Fruit fly (Drosophila melanogaster): ENCODE results near the gene Hmgcr.
A peak's percentile ranks its signal among the peaks of the same experiment; 100 is the strongest.

Gene Hmgcr

DNA sequence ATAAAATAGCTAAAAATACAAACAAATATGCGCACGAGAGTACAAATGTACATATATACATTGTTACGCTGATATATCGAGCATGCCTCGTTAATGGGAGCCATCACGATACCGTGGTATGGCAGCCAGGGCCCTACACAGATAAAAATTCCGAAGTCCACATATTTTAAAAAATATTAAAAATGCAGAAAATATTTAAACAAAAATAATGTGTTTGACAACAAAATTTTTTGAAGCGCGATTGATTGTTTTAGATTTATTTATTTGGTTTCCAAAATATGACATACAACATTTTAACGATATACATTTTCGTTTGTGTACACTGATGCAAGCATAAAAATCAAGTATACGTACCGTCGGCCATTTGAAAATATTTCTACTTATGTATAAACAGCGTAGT, 6.4 kb upstream of the Hmgcr start (continued):
- peak; percentile 86 for TF ChIP-seq CG11695 (GFP tag; IDR thresholded peaks at IDR 0.05)
- TF ChIP-seq CG17361 (GFP tag; IDR thresholded peaks at IDR 0.05), result peak; percentile 75
- peak; percentile 1 for TF ChIP-seq CG9876 (GFP tag; optimal IDR thresholded peaks at IDR 0.05)
- TF ChIP-seq Scr (GFP tag; IDR thresholded peaks at IDR 0.05; ENCODE audit: partially characterized antibody), result no peak
- peak; percentile 42 for TF ChIP-seq Dad (GFP tag; optimal IDR thresholded peaks at IDR 0.05)
- TF ChIP-seq CG1603 (tag; optimal IDR thresholded peaks at IDR 0.05), result peak; percentile 51
- no peak for TF ChIP-seq CG7963 (GFP tag; IDR thresholded peaks at IDR 0.05; ENCODE audit: partially characterized antibody)
- peak; percentile 79 for TF ChIP-seq CG14441 (GFP tag; IDR thresholded peaks at IDR 0.05)
- peak; percentile 68; the same call in 1 of the 2 replicates for TF ChIP-seq CG32772 (GFP tag; IDR thresholded peaks at IDR 0.05)
- peak; percentile 82 for TF ChIP-seq CG12769 (tag; optimal IDR thresholded peaks at IDR 0.05)
- TF ChIP-seq CG12299 (tag; optimal IDR thresholded peaks at IDR 0.05), result peak; percentile 37
- peak; percentile 1 for TF ChIP-seq btn (GFP tag; optimal IDR thresholded peaks at IDR 0.05)
- TF ChIP-seq crp (GFP tag; optimal IDR thresholded peaks at IDR 0.05), result peak in 1 of 2 experiments; percentile 8
- TF ChIP-seq twi (tag; optimal IDR thresholded peaks at IDR 0.05), result no peak
- peak; percentile 36 for TF ChIP-seq CG11723 (GFP tag; optimal IDR thresholded peaks at IDR 0.05)
- peak; percentile 77 for TF ChIP-seq ci (GFP tag; IDR thresholded peaks at IDR 0.05)
- TF ChIP-seq B-H1 (GFP tag; IDR thresholded peaks at IDR 0.05), result peak; percentile 67
- no peak for TF ChIP-seq ftz-f1 (GFP tag; optimal IDR thresholded peaks at IDR 0.05)
- TF ChIP-seq Side (GFP tag; optimal IDR thresholded peaks at IDR 0.05), result peak; percentile 73
- TF ChIP-seq aop (GFP tag; IDR thresholded peaks at IDR 0.05), result no peak
- TF ChIP-seq CG2202 (tag; optimal IDR thresholded peaks at IDR 0.05), result no peak
- TF ChIP-seq Sin3A (optimal IDR thresholded peaks at IDR 0.05), result no peak
- TF ChIP-seq ato (GFP tag; IDR thresholded peaks at IDR 0.05; ENCODE audit: partially characterized antibody), result no peak
- peak; percentile 2 for TF ChIP-seq CG8359 (GFP tag; optimal IDR thresholded peaks at IDR 0.05; ENCODE audit: borderline replicate concordance)
- TF ChIP-seq CG15601 (tag; optimal IDR thresholded peaks at IDR 0.05), result no peak
- TF ChIP-seq CG10959 (GFP tag; IDR thresholded peaks at IDR 0.05), result no peak
- peak; percentile 33 for TF ChIP-seq sqz (GFP tag; optimal IDR thresholded peaks at IDR 0.05)
- TF ChIP-seq CG11398 (GFP tag; optimal IDR thresholded peaks at IDR 0.05), result peak; percentile 3
- peak; percentile 44 for TF ChIP-seq Ssrp (tag; optimal IDR thresholded peaks at IDR 0.05)
- TF ChIP-seq kay (GFP tag; optimal IDR thresholded peaks at IDR 0.05), result peak; percentile 51
- TF ChIP-seq ems (GFP tag; optimal IDR thresholded peaks at IDR 0.05), result peak; percentile 64
- no peak for TF ChIP-seq trh (GFP tag; optimal IDR thresholded peaks at IDR 0.05)
- TF ChIP-seq CG11456 (GFP tag; IDR thresholded peaks at IDR 0.05), result peak; percentile 75; the same call in 2 of the 3 replicates
- TF ChIP-seq Aef1 (GFP tag; IDR thresholded peaks at IDR 0.05), result peak; percentile 80
- peak in 1 of 2 experiments; percentile 50 for TF ChIP-seq Eip74EF (GFP tag; optimal IDR thresholded peaks at IDR 0.05)
- peak; percentile 79; the same call in 2 of the 3 replicates for TF ChIP-seq CG6175 (GFP tag; IDR thresholded peaks at IDR 0.05)
- peak; percentile 72 for TF ChIP-seq sisA (GFP tag; IDR thresholded peaks at IDR 0.05)
- TF ChIP-seq Lpt (GFP tag; optimal IDR thresholded peaks at IDR 0.05), result no peak
- TF ChIP-seq CG13296 (GFP tag; optimal IDR thresholded peaks at IDR 0.05), result peak; percentile 75
- TF ChIP-seq CG1832 (GFP tag; optimal IDR thresholded peaks at IDR 0.05), result no peak
- TF ChIP-seq croc (GFP tag; conservative IDR thresholded peaks at IDR 0.05), result peak; percentile 28; the same call in 2 of the 3 replicates
- peak; percentile 80 for TF ChIP-seq wdn (GFP tag; IDR thresholded peaks at IDR 0.05)
- peak; percentile 82 for TF ChIP-seq tgo (GFP tag; IDR thresholded peaks at IDR 0.05)
- TF ChIP-seq Xrp1 (GFP tag; IDR thresholded peaks at IDR 0.05), result peak; percentile 75
- TF ChIP-seq corto (GFP tag; optimal IDR thresholded peaks at IDR 0.05), result peak; percentile 11
- no peak for TF ChIP-seq kah (GFP tag; optimal IDR thresholded peaks at IDR 0.05)
- TF ChIP-seq CG5245 (GFP tag; optimal IDR thresholded peaks at IDR 0.05), result peak; percentile 22
- no peak for TF ChIP-seq hbn (GFP tag; IDR thresholded peaks at IDR 0.05; ENCODE audit: partially characterized antibody)
- no peak; the same call in 1 of the 2 replicates for TF ChIP-seq CG5953 (GFP tag; IDR thresholded peaks at IDR 0.05)
- TF ChIP-seq CG12155 (GFP tag; optimal IDR thresholded peaks at IDR 0.05), result peak; percentile 84
- peak; percentile 62 for TF ChIP-seq Sox100B (GFP tag; optimal IDR thresholded peaks at IDR 0.05)
